Worm (Caenorhabditis elegans): ENCODE results near the gene bus-12.

The bus-12 gene

DNA sequence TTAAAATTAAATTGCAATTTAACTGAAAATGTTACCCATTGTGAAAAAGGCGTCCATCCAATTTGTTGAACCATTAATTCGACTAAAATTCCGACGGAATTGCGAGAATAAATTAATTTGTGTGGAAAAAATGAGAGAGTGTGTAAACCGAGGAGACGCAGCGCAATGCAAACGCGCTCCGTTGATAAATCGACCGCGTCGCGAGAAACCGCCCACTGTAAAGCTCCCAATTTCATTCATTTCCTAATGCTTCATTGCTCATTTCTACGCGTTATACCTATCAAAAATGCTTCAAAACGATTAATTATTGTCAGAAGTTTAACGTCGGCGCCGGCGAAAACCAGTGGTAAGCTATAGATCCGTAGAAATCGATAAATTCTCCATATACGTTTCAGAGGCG, 41.8 kb downstream of the bus-12 start, which contains the start of the genes Y67H2A.2 and micu-1 (continued):
- TF ChIP-seq egl-27 (tag; optimal IDR thresholded peaks at IDR 0.05) (peak; percentile 17), nhr-23 (tag; optimal IDR thresholded peaks at IDR 0.05) (no peak), lsy-2 (tag; optimal IDR thresholded peaks at IDR 0.05) (peak; percentile 82 to 87), lin-13 (GFP tag; optimal IDR thresholded peaks at IDR 0.05) (peak; percentile 57), ztf-1 (GFP tag; conservative IDR thresholded peaks at IDR 0.05) (no peak), dmd-4 (tag; optimal IDR thresholded peaks at IDR 0.05) (no peak), ceh-82 (tag; optimal IDR thresholded peaks at IDR 0.05) (no peak), mdl-1 (tag; optimal IDR thresholded peaks at IDR 0.05) (no peak), nhr-25 (tag; optimal IDR thresholded peaks at IDR 0.05) (peak; percentile 60), nhr-237 (tag; optimal IDR thresholded peaks at IDR 0.05) (no peak), ZK546.5 (tag; optimal IDR thresholded peaks at IDR 0.05) (no peak), lin-39 (tag; optimal IDR thresholded peaks at IDR 0.05) (no peak), mab-5 (tag; optimal IDR thresholded peaks at IDR 0.05) (peak; percentile 27), unc-55 (GFP tag; optimal IDR thresholded peaks at IDR 0.05) (peak; percentile 90), ztf-4 (tag; optimal IDR thresholded peaks at IDR 0.05) (peak; percentile 42), mbf-1 (tag; optimal IDR thresholded peaks at IDR 0.05) (no peak), elt-3 (tag; optimal IDR thresholded peaks at IDR 0.05) (no peak), nhr-10 (tag; optimal IDR thresholded peaks at IDR 0.05) (no peak)

DNA sequence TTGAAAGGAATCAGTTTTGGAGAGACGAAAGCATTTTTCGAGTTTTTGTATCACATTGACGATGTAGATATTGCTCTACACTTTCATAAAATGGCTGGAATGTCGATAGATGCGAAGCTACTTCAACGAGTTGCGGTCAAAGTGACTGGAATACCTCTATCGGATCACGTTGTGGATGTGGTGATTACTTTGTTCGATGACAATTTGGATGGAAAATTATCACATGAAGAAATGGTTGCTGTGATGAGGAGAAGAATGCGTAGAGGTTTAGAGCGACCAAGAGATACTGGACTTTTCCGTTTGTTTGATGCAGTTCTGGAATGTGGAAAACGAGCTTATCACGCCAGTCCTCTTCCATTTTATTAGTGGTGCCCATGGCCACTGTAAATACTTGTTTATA, 43.7 kb downstream of the bus-12 start:
- TF ChIP-seq egl-27 (tag; optimal IDR thresholded peaks at IDR 0.05) = no peak
- no peak for TF ChIP-seq ceh-16 (tag; optimal IDR thresholded peaks at IDR 0.05)
- no peak for TF ChIP-seq dmd-4 (tag; optimal IDR thresholded peaks at IDR 0.05)
- TF ChIP-seq skn-1 (tag; optimal IDR thresholded peaks at IDR 0.05) = no peak

ce11 chrIV:13300109-13300508, 44.1 kb downstream of the bus-12 start, which contains the start of gene kdp-1:
TSS of gene kdp-1 (plus strand) at chrIV:13300188.
- TF ChIP-seq lin-13 (GFP tag; optimal IDR thresholded peaks at IDR 0.05) (peak; percentile 9), nhr-21 (tag; optimal IDR thresholded peaks at IDR 0.05) (no peak)

DNA sequence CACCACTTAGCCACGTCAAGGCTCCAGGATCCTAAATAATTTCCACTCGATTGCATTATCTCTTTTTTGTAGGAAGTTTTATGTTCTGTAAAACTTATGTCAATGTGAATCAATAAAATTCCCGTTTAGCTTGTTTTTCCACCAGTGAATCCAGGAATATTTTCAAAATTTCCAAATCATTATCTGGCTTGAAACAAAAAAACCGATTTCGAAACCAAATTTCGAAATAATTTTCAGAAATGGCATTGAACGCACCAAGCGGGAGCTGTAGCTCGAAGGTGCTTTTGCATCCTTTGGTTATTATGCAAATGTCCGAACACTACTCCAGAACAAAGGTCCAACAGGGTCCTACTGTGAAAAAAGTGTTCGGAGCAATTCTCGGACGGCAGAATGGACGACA, 44.6 kb downstream of the bus-12 start, which contains the start of gene csn-6:
Gene csn-6 (plus strand): TSS at position 234 of the 400 bp plus-strand sequence.
- TF ChIP-seq nhr-25 (tag; optimal IDR thresholded peaks at IDR 0.05) (no peak), ztf-11 (tag; optimal IDR thresholded peaks at IDR 0.05) (no peak), blmp-1 (tag; optimal IDR thresholded peaks at IDR 0.05; ENCODE audit: insufficient read depth) (no peak), nhr-10 (tag; optimal IDR thresholded peaks at IDR 0.05) (no peak), sma-3 (GFP tag; optimal IDR thresholded peaks at IDR 0.05) (no peak), aly-2 (tag; optimal IDR thresholded peaks at IDR 0.05) (no peak), unc-39 (tag; optimal IDR thresholded peaks at IDR 0.05) (no peak), peb-1 (tag; optimal IDR thresholded peaks at IDR 0.05) (no peak), ceh-16 (tag; optimal IDR thresholded peaks at IDR 0.05) (no peak), alr-1 (tag; optimal IDR thresholded peaks at IDR 0.05) (no peak), C34F6.9 (tag; optimal IDR thresholded peaks at IDR 0.05) (no peak), nhr-129 (tag; optimal IDR thresholded peaks at IDR 0.05) (no peak), elt-1 (tag; optimal IDR thresholded peaks at IDR 0.05) (no peak), nhr-237 (tag; optimal IDR thresholded peaks at IDR 0.05) (no peak), mdl-1 (tag; optimal IDR thresholded peaks at IDR 0.05) (no peak), ceh-82 (tag; optimal IDR thresholded peaks at IDR 0.05) (no peak), nhr-6 (tag; optimal IDR thresholded peaks at IDR 0.05) (no peak), fos-1 (tag; optimal IDR thresholded peaks at IDR 0.05) (no peak)

ce11 chrIV:13303442-13303841, 47.5 kb downstream of the bus-12 start, which contains the start of gene Y67H2A.7:
TSS of gene Y67H2A.7 (plus strand) at chrIV:13303742.
- TF ChIP-seq ztf-11 (tag; optimal IDR thresholded peaks at IDR 0.05) = no peak
- no peak for TF ChIP-seq nhr-129 (tag; optimal IDR thresholded peaks at IDR 0.05)
- TF ChIP-seq sma-9 (GFP tag; optimal IDR thresholded peaks at IDR 0.05) = no peak
- no peak for TF ChIP-seq sma-9 (tag; optimal IDR thresholded peaks at IDR 0.05)
- no peak for TF ChIP-seq R02D3.7 (tag; optimal IDR thresholded peaks at IDR 0.05)
- TF ChIP-seq dmd-4 (tag; optimal IDR thresholded peaks at IDR 0.05) = no peak
- no peak for TF ChIP-seq sem-4 (tag; optimal IDR thresholded peaks at IDR 0.05)
- TF ChIP-seq fos-1 (tag; optimal IDR thresholded peaks at IDR 0.05) = no peak
- TF ChIP-seq unc-39 (tag; optimal IDR thresholded peaks at IDR 0.05) = no peak
- TF ChIP-seq snpc-4 (tag; optimal IDR thresholded peaks at IDR 0.05) = no peak
- TF ChIP-seq lin-11 (tag; optimal IDR thresholded peaks at IDR 0.05) = no peak
- no peak for TF ChIP-seq nhr-11 (tag; optimal IDR thresholded peaks at IDR 0.05)
- TF ChIP-seq ceh-16 (tag; optimal IDR thresholded peaks at IDR 0.05) = no peak
- no peak for TF ChIP-seq nhr-12 (tag; optimal IDR thresholded peaks at IDR 0.05)
- TF ChIP-seq mab-5 (tag; optimal IDR thresholded peaks at IDR 0.05) = no peak
- no peak for TF ChIP-seq lin-39 (tag; optimal IDR thresholded peaks at IDR 0.05)

All from whole organism, L2 larva.